Worm (Caenorhabditis elegans) whole organism, L4/young adult: Measurements from ENCODE around the gene K08F4.12.

ENCODE experiments used
- W03F9.2 ChIP-seq: fragments of 150-350 bp; optimal IDR thresholded peaks from 2 replicates; lab custom pipeline; 2014; ENCODE audit warnings: missing biosample characterization, missing genetic modification characterization
- him-1 ChIP-seq: sonication (generic microtip); optimal IDR thresholded peaks from 2 replicates; lab custom pipeline; 2016; ENCODE audit warnings: missing genotype, missing genetic modification reagents, missing genetic modification characterization, missing compliant biosample characterization

ce11 chrIV:10151439-10151997 lies 13.6 kb downstream of the K08F4.12 start, which contains the start of gene copg-1:
- TF ChIP-seq W03F9.2 (tag; lab: Kevin White, UChicago), result peak; percentile 63
- peak; percentile 7 for TF ChIP-seq him-1
